Worm (Caenorhabditis elegans) whole organism, young adult: ENCODE results near the gene col-88.

ENCODE experiments used
- F23B12.7 ChIP-seq: sonication (generic microtip); optimal IDR thresholded peaks from 2 replicates; lab custom pipeline; 2017; ENCODE audit warnings: missing genetic modification characterization, mild to moderate bottlenecking, missing compliant biosample characterization, antibody characterized with exemption, moderate library complexity; ENCODE audit not compliant: insufficient read depth
- F49E8.2 ChIP-seq: sonication (generic microtip); optimal IDR thresholded peaks from 3 replicates; lab custom pipeline; 2017; ENCODE audit warnings: missing genetic modification characterization, mild to moderate bottlenecking, missing compliant biosample characterization, antibody characterized with exemption, moderate library complexity; ENCODE audit not compliant: insufficient read depth
- F52B5.7 ChIP-seq: sonication (generic microtip); optimal IDR thresholded peaks from 2 replicates; lab custom pipeline; 2016; ENCODE audit warnings: mild to moderate bottlenecking, missing genetic modification characterization, missing compliant biosample characterization
- ama-1 ChIP-seq, 3 experiments: fragments of 150-350 bp in 1 of 3; sonication (generic microtip) in 2 of 3; optimal IDR thresholded peaks; 2 replicates each; lab custom pipeline; 2014 to 2018; ENCODE audit warnings: missing biosample characterization in 2 of 3, missing genetic modification characterization in 2 of 3, missing genetic modification reagents in 2 of 3
- aptf-2 ChIP-seq: fragments of 200-800 bp; sonication (Bioruptor generic); conservative IDR thresholded peaks from 2 replicates; pipeline ENCODE4 v1.3.6; 2022; ENCODE audit warnings: missing genetic modification reagents, missing genetic modification characterization, missing compliant biosample characterization
- attf-5 ChIP-seq: fragments of 200-800 bp; sonication (Bioruptor generic); optimal IDR thresholded peaks from 2 replicates; lab custom pipeline; 2018; ENCODE audit warnings: mild to moderate bottlenecking, missing genetic modification characterization, missing compliant biosample characterization
- ceh-91 ChIP-seq: fragments of 200-800 bp; sonication (Bioruptor generic); IDR thresholded peaks from 2 replicates; pipeline ENCODE4 v1.3.6; 2022; ENCODE audit warnings: missing genetic modification reagents, missing genetic modification characterization, missing compliant biosample characterization
- lin-35 ChIP-seq, 3 experiments: fragments of 150-350 bp in 2 of 3; sonication (generic microtip) in 1 of 3; optimal IDR thresholded peaks; 2 replicates each; lab custom pipeline; 2014 to 2018; ENCODE audit warnings: missing biosample characterization in 3 of 3, missing genetic modification characterization in 3 of 3, missing genetic modification reagents in 3 of 3
- nfyb-1 ChIP-seq: fragments of 200-800 bp; sonication (Bioruptor generic); IDR thresholded peaks from 2 replicates; pipeline ENCODE4 v1.3.6; 2022; ENCODE audit warnings: missing genetic modification reagents, missing genetic modification characterization, missing compliant biosample characterization
- snpc-1.3 ChIP-seq: sonication (generic microtip); optimal IDR thresholded peaks from 2 replicates; lab custom pipeline; 2017; ENCODE audit warnings: missing genetic modification characterization, mild to moderate bottlenecking, missing compliant biosample characterization, antibody characterized with exemption, moderate library complexity, missing genotype, missing genetic modification reagents; ENCODE audit not compliant: insufficient read depth
- unc-130 ChIP-seq: sonication (generic microtip); optimal IDR thresholded peaks from 2 replicates; lab custom pipeline; 2016; ENCODE audit warnings: missing genetic modification reagents, missing genetic modification characterization, missing compliant biosample characterization
- ztf-6 ChIP-seq: fragments of 200-800 bp; sonication (Bioruptor generic); IDR thresholded peaks from 2 replicates; pipeline ENCODE4 v1.3.6; 2022; ENCODE audit warnings: missing genetic modification reagents, missing genetic modification characterization, missing compliant biosample characterization

DNA sequence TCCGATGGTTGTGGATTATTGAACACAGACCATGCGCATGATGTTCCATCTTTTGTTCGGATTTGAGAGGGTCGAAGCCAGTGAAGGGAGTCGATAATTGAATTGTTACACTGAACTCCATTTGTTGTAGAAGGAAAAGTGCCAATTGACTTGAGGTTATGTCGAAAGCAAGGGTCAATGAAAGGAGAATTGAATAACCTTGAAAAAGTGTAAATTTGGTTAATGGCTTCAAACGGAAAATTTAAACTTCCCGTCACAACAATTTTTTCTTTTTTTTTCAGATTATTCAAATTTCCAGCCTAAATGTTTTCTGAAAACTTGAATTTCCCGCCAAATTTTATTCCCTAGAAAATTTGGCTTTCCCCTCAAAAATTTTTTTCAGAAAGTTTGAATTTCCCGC is 2.7 kb upstream of the col-88 start, which contains the start of gene clp-10:
- no peak for TF ChIP-seq aptf-2 (GFP tag; lab: Robert Waterston, UW)
- TF ChIP-seq unc-130 = no peak
- no peak for TF ChIP-seq ceh-91 (GFP tag; lab: Robert Waterston, UW)
- TF ChIP-seq lin-35 (GFP tag; optimal IDR thresholded peaks at IDR 0.05; lab: Kevin White, UChicago) = no peak
- TF ChIP-seq F49E8.2 (tag; lab: Kevin White, UChicago) = no peak
- TF ChIP-seq nfyb-1 (GFP tag; lab: Robert Waterston, UW) = no peak
- TF ChIP-seq F52B5.7 = no peak
- no peak for TF ChIP-seq ztf-6 (GFP tag; lab: Robert Waterston, UW)
- no peak for TF ChIP-seq ama-1 (optimal IDR thresholded peaks at IDR 0.05; lab: Kevin White, UChicago)
- no peak for TF ChIP-seq ama-1 (GFP tag; optimal IDR thresholded peaks at IDR 0.05; lab: Kevin White, UChicago)
- TF ChIP-seq snpc-1.3 (tag; lab: Kevin White, UChicago) = no peak
- no peak for TF ChIP-seq attf-5 (GFP tag; lab: Kevin White, UChicago)
- TF ChIP-seq F23B12.7 (tag; lab: Kevin White, UChicago) = no peak
